Worm (Caenorhabditis elegans): Measurements from ENCODE around the gene duo-1.

duo-1 gene

DNA sequence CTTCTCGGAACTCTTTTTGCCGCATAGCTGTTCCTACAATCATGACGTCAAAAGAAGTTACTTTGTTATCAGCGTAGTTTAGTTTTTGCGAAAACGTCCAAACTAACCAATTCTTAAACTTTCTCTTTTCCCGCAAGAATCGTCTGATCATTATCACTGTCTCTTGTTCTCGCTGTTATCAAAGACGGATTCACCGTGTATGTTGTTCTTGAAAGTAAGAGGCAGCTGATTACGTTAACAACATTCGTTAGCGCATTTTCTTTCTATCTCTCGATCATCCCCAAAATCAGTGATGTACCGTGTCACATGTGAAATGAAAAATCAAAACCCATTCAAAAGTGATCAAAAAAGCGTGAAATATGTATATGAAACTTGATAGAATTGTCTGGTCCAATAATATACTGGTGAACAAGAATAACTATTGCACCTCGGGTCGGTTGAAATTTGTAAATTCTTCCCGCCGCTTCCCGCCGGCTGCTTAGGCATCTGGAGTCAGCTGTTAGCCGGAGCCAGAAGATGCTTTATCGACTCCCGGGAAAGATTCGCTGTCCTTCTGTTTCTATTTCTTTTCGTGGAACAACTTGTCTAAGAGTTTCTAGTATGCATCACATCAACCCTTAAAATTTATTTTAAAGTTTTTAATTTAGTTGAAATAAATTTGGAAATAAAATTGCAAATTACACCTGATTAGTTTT lies 19.8 kb upstream of the duo-1 start:
- no peak for TF ChIP-seq attf-3 (GFP tag; conservative IDR thresholded peaks at IDR 0.05)
- TF ChIP-seq ama-1 (optimal IDR thresholded peaks at IDR 0.05) = no peak
- TF ChIP-seq ama-1 (GFP tag; optimal IDR thresholded peaks at IDR 0.05) = peak in 1 of 2 experiments; percentile 4
- no peak for TF ChIP-seq egrh-3 (GFP tag; IDR thresholded peaks at IDR 0.05)
- no peak for TF ChIP-seq hrde-1 (tag; optimal IDR thresholded peaks at IDR 0.05; ENCODE audit: borderline replicate concordance)
- TF ChIP-seq F57C9.4 (tag; optimal IDR thresholded peaks at IDR 0.05) = no peak
- TF ChIP-seq K11D2.4 (GFP tag; IDR thresholded peaks at IDR 0.05) = no peak
- no peak for TF ChIP-seq D2030.7 (GFP tag; IDR thresholded peaks at IDR 0.05)
- TF ChIP-seq ztf-22 (GFP tag; optimal IDR thresholded peaks at IDR 0.05) = no peak
- peak; percentile 14; the same call in 1 of the 2 replicates for TF ChIP-seq rcor-1 (GFP tag; IDR thresholded peaks at IDR 0.05)
- TF ChIP-seq ztf-25 (GFP tag; IDR thresholded peaks at IDR 0.05) = no peak
- no peak for TF ChIP-seq Y53F4B.3 (GFP tag; IDR thresholded peaks at IDR 0.05)
- TF ChIP-seq lsy-27 (tag; optimal IDR thresholded peaks at IDR 0.05; ENCODE audit: borderline replicate concordance, insufficient read depth) = peak; percentile 2
- no peak for TF ChIP-seq let-607 (tag; optimal IDR thresholded peaks at IDR 0.05)
- no peak for TF ChIP-seq ccch-3 (GFP tag; optimal IDR thresholded peaks at IDR 0.05)
- TF ChIP-seq tbx-9 (tag; optimal IDR thresholded peaks at IDR 0.05; ENCODE audit: borderline replicate concordance) = no peak
- no peak for TF ChIP-seq hmg-20 (GFP tag; IDR thresholded peaks at IDR 0.05)
- TF ChIP-seq T26A5.8 (tag; optimal IDR thresholded peaks at IDR 0.05) = no peak
- TF ChIP-seq lin-35 (GFP tag; optimal IDR thresholded peaks at IDR 0.05) = peak in 1 of 3 experiments; percentile 22
- TF ChIP-seq B0336.3 (GFP tag; IDR thresholded peaks at IDR 0.05) = no peak
- no peak for TF ChIP-seq lin-40 (tag; optimal IDR thresholded peaks at IDR 0.05)
- no peak for TF ChIP-seq B0019.2 (GFP tag; conservative IDR thresholded peaks at IDR 0.05)
- TF ChIP-seq mxl-1 (tag; optimal IDR thresholded peaks at IDR 0.05) = no peak
- no peak for TF ChIP-seq unc-62 (GFP tag; optimal IDR thresholded peaks at IDR 0.05)
- peak; percentile 30 for TF ChIP-seq ets-4 (GFP tag; optimal IDR thresholded peaks at IDR 0.05)
- no peak for TF ChIP-seq hsf-1 (GFP tag; IDR thresholded peaks at IDR 0.05)
- TF ChIP-seq bed-2 (GFP tag; IDR thresholded peaks at IDR 0.05) = no peak
- no peak for TF ChIP-seq lin-54 (GFP tag; optimal IDR thresholded peaks at IDR 0.05)
- no peak for TF ChIP-seq F10E7.11 (tag; optimal IDR thresholded peaks at IDR 0.05)
- TF ChIP-seq bed-1 (GFP tag; IDR thresholded peaks at IDR 0.05) = no peak
- TF ChIP-seq sea-2 (GFP tag; IDR thresholded peaks at IDR 0.05) = 0 out of 2 replicates have a peak, but pooled peaks have one; percentile 7
- TF ChIP-seq dpff-1 (tag; optimal IDR thresholded peaks at IDR 0.05) = no peak
- TF ChIP-seq zfh-2 (GFP tag; conservative IDR thresholded peaks at IDR 0.05) = no peak
- no peak for TF ChIP-seq nhr-120 (GFP tag; IDR thresholded peaks at IDR 0.05)
- TF ChIP-seq T07F8.4 (tag; optimal IDR thresholded peaks at IDR 0.05) = no peak
- peak; percentile 85 for TF ChIP-seq nhr-80 (tag; optimal IDR thresholded peaks at IDR 0.05)
- no peak for TF ChIP-seq madf-8 (GFP tag; conservative IDR thresholded peaks at IDR 0.05)
- TF ChIP-seq cebp-1 (GFP tag; IDR thresholded peaks at IDR 0.05) = no peak
- TF ChIP-seq cebp-1 (tag; optimal IDR thresholded peaks at IDR 0.05) = peak; percentile 33
- TF ChIP-seq nfya-1 (tag; optimal IDR thresholded peaks at IDR 0.05; ENCODE audit: borderline replicate concordance, insufficient read depth) = no peak
- no peak for TF ChIP-seq nfya-2 (GFP tag; IDR thresholded peaks at IDR 0.05)
- TF ChIP-seq ztf-3 (GFP tag; optimal IDR thresholded peaks at IDR 0.05) = no peak
- no peak for TF ChIP-seq gei-17 (GFP tag; optimal IDR thresholded peaks at IDR 0.05)
- no peak for TF ChIP-seq atf-7 (tag; optimal IDR thresholded peaks at IDR 0.05)
- no peak for TF ChIP-seq ekl-4 (GFP tag; IDR thresholded peaks at IDR 0.05)
- TF ChIP-seq ceh-91 (GFP tag; IDR thresholded peaks at IDR 0.05) = no peak
- no peak for TF ChIP-seq B0035.1 (tag; optimal IDR thresholded peaks at IDR 0.05)
- no peak for TF ChIP-seq hlh-26 (GFP tag; conservative IDR thresholded peaks at IDR 0.05)
